Fruit fly (Drosophila melanogaster): ENCODE measurements around the gene CG9915.
A peak's percentile ranks its signal among the peaks of the same experiment; 100 is the strongest.

The CG9915 gene

DNA sequence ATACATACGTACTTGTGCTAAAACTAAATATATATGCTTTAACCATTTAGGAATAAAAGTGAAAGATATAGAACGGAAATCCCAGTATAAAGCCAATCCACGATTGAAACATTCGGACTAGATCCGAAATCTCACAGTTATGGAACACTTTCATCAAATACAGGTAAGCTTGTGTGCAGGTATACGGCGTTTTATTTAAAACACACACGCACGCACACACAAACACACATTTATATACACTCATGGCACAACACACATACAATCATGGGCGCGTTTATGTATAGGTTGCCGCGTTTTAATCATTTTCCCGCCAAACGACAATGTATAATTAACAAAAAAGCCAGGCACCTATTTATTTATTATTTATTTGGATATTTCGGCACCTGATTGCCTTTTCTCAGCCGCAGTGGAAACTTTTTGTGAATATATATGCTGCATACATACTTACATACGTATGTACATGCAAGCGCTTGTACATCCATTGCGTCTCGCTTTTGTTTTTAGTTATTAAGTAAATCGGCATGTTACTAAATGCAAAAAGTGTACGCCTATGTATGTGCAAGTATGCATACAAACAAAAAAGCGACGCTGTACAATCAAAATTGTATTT, 21.4 kb upstream of the CG9915 start:
- peak; percentile 27 for TF ChIP-seq CrebA (GFP tag; optimal IDR thresholded peaks at IDR 0.05; ENCODE audit: borderline replicate concordance)
- peak; percentile 37 for TF ChIP-seq N (GFP tag; optimal IDR thresholded peaks at IDR 0.05)
- TF ChIP-seq dsf (GFP tag; optimal IDR thresholded peaks at IDR 0.05; ENCODE audit: borderline replicate concordance) = no peak

DNA sequence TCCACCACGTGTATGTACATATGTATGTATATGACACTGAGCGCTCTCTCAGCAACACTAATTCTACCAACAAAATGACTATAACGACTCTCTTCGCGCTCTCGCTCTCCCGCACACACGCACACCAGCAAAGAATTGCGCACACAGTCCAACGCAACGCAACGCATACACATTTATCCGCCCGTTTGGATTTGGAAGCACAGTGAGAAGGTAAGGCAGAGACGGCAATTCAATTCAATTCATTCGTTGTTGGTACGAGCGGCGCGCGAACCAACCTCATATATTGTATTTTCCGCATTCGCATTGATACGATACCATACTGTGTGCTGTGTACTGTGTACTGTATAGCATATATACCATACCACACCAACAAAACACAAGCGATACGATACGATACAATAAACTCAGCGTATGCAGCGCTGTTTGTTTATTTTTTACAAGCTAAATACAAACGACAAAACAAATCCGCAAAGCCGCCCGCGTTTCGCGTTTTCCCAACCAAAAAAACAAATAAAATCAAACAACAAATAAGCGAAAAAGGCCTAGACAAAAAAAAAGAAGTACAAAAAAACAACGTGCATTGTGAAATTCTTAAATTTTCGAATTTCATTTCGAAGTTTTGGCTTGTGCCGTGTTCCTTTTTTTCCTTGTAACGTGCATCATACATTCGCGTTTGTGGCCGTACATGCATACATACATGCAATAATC, 20.6 kb upstream of the CG9915 start, which contains the start of the genes CG9921 and Dsp1:
Gene CG9921 (minus strand): TSS at position 167 of the 708 bp plus-strand sequence.
Gene Dsp1 (plus strand): TSS at position 179 of the 708 bp plus-strand sequence.
- peak; percentile 62 for TF ChIP-seq N (GFP tag; optimal IDR thresholded peaks at IDR 0.05)
- TF ChIP-seq Jra (GFP tag; optimal IDR thresholded peaks at IDR 0.05) = peak; percentile 0
- peak; percentile 63 for TF ChIP-seq Vsx2 (GFP tag; optimal IDR thresholded peaks at IDR 0.05; ENCODE audit: partially characterized antibody)
- peak; percentile 61 for TF ChIP-seq Hr83 (GFP tag; optimal IDR thresholded peaks at IDR 0.05; ENCODE audit: poor library complexity, severe bottlenecking)
- TF ChIP-seq sage (GFP tag; optimal IDR thresholded peaks at IDR 0.05) = peak; percentile 22
- peak; percentile 90 for TF ChIP-seq Dif (GFP tag; optimal IDR thresholded peaks at IDR 0.05; ENCODE audit: partially characterized antibody)
- TF ChIP-seq dl (GFP tag; optimal IDR thresholded peaks at IDR 0.05; ENCODE audit: insufficient read depth in 1 of 2, partially characterized antibody in 2 of 2) = peak; percentile 76 to 83
- no peak for TF ChIP-seq tai (GFP tag; optimal IDR thresholded peaks at IDR 0.05)
- no peak for TF ChIP-seq OdsH (GFP tag; optimal IDR thresholded peaks at IDR 0.05)
- no peak for TF ChIP-seq GATAd (GFP tag; optimal IDR thresholded peaks at IDR 0.05)
- peak; percentile 13 for TF ChIP-seq Hnf4 (GFP tag; optimal IDR thresholded peaks at IDR 0.05)
- peak; percentile 2 for TF ChIP-seq fru (GFP tag; optimal IDR thresholded peaks at IDR 0.05)
- TF ChIP-seq usp (GFP tag; optimal IDR thresholded peaks at IDR 0.05) = no peak
- TF ChIP-seq Rel (GFP tag; optimal IDR thresholded peaks at IDR 0.05) = peak; percentile 57
- peak; percentile 43 for TF ChIP-seq Rel (tag; optimal IDR thresholded peaks at IDR 0.05)
- TF ChIP-seq foxo (GFP tag; optimal IDR thresholded peaks at IDR 0.05) = no peak
- no peak for TF ChIP-seq lola (GFP tag; optimal IDR thresholded peaks at IDR 0.05)

dm6 chrX:16332615-16333288, 19.8 kb upstream of the CG9915 start:
- TF ChIP-seq Abd-B (GFP tag; optimal IDR thresholded peaks at IDR 0.05) (no peak), br (GFP tag; optimal IDR thresholded peaks at IDR 0.05) (peak; percentile 95), Dif (GFP tag; optimal IDR thresholded peaks at IDR 0.05; ENCODE audit: partially characterized antibody) (peak; percentile 81), GATAd (GFP tag; optimal IDR thresholded peaks at IDR 0.05) (no peak), sv (GFP tag; optimal IDR thresholded peaks at IDR 0.05) (peak; percentile 92), CrebA (GFP tag; optimal IDR thresholded peaks at IDR 0.05; ENCODE audit: borderline replicate concordance) (no peak), brk (GFP tag; optimal IDR thresholded peaks at IDR 0.05) (peak; percentile 67), woc (GFP tag; optimal IDR thresholded peaks at IDR 0.05) (peak; percentile 91), HLH106 (tag; optimal IDR thresholded peaks at IDR 0.05) (peak; percentile 97), psq (GFP tag; optimal IDR thresholded peaks at IDR 0.05) (peak; percentile 90), CG9705 (GFP tag; optimal IDR thresholded peaks at IDR 0.05) (peak; percentile 96), N (GFP tag; optimal IDR thresholded peaks at IDR 0.05) (no peak), Hr78 (GFP tag; optimal IDR thresholded peaks at IDR 0.05) (no peak), tai (GFP tag; optimal IDR thresholded peaks at IDR 0.05) (no peak), jim (GFP tag; optimal IDR thresholded peaks at IDR 0.05) (no peak), Hnf4 (GFP tag; optimal IDR thresholded peaks at IDR 0.05) (peak; percentile 77), Sp1 (GFP tag; optimal IDR thresholded peaks at IDR 0.05) (peak; percentile 99), lola (GFP tag; optimal IDR thresholded peaks at IDR 0.05) (no peak), CG32264 (GFP tag; optimal IDR thresholded peaks at IDR 0.05) (peak; percentile 87), fru (GFP tag; optimal IDR thresholded peaks at IDR 0.05) (peak; percentile 97), Hr83 (GFP tag; optimal IDR thresholded peaks at IDR 0.05; ENCODE audit: poor library complexity, severe bottlenecking) (no peak), ey (GFP tag; optimal IDR thresholded peaks at IDR 0.05) (peak; percentile 96), sage (GFP tag; optimal IDR thresholded peaks at IDR 0.05) (peak; percentile 86), h (GFP tag; optimal IDR thresholded peaks at IDR 0.05) (peak; percentile 95), usp (GFP tag; optimal IDR thresholded peaks at IDR 0.05) (no peak), dmrt93B (GFP tag; optimal IDR thresholded peaks at IDR 0.05) (peak; percentile 96), Dfd (GFP tag; optimal IDR thresholded peaks at IDR 0.05) (no peak), dsf (GFP tag; optimal IDR thresholded peaks at IDR 0.05; ENCODE audit: borderline replicate concordance) (peak; percentile 54), Rel (GFP tag; optimal IDR thresholded peaks at IDR 0.05) (peak; percentile 75), Rel (tag; optimal IDR thresholded peaks at IDR 0.05) (peak; percentile 79), rgr (GFP tag; optimal IDR thresholded peaks at IDR 0.05) (peak; percentile 95), Myc (optimal IDR thresholded peaks at IDR 0.05) (no peak), Jra (GFP tag; optimal IDR thresholded peaks at IDR 0.05) (peak; percentile 84), foxo (GFP tag; optimal IDR thresholded peaks at IDR 0.05) (peak; percentile 49 to 95), pan (optimal IDR thresholded peaks at IDR 0.05) (no peak), Vsx2 (GFP tag; optimal IDR thresholded peaks at IDR 0.05; ENCODE audit: partially characterized antibody) (no peak), OdsH (GFP tag; optimal IDR thresholded peaks at IDR 0.05) (peak; percentile 92), dl (GFP tag; optimal IDR thresholded peaks at IDR 0.05; ENCODE audit: insufficient read depth in 1 of 2, partially characterized antibody in 2 of 2) (peak; percentile 69 to 75), Mio (GFP tag; optimal IDR thresholded peaks at IDR 0.05) (peak; percentile 60)
